Worm (Caenorhabditis elegans) whole organism, late embryonic: ENCODE measurements around the gene K03H6.4.

Experiments
- ceh-9 ChIP-seq: sonication (generic microtip); optimal IDR thresholded peaks from 2 replicates; lab custom pipeline; 2016; ENCODE audit warnings: mild to moderate bottlenecking, missing genetic modification characterization, inconsistent platforms, missing compliant biosample characterization
- elt-2 ChIP-seq: sonication (generic microtip); optimal IDR thresholded peaks from 2 replicates; lab custom pipeline; 2016; ENCODE audit warnings: missing genetic modification reagents, missing genetic modification characterization, missing compliant biosample characterization
- madf-2 ChIP-seq: sonication (generic microtip); optimal IDR thresholded peaks from 2 replicates; lab custom pipeline; 2017; ENCODE audit warnings: missing genetic modification characterization, missing compliant biosample characterization
- pag-3 ChIP-seq: sonication (generic microtip); optimal IDR thresholded peaks from 2 replicates; lab custom pipeline; 2016; ENCODE audit warnings: missing compliant biosample characterization, missing genetic modification characterization, borderline replicate concordance
- sdc-2 ChIP-seq: sonication (generic microtip); optimal IDR thresholded peaks from 2 replicates; lab custom pipeline; 2016; ENCODE audit warnings: missing genotype, missing genetic modification characterization, missing compliant biosample characterization
- sox-4 ChIP-seq: sonication (generic microtip); optimal IDR thresholded peaks from 2 replicates; lab custom pipeline; 2017; ENCODE audit warnings: mild to moderate bottlenecking, missing genetic modification characterization, inconsistent platforms, missing compliant biosample characterization
- syd-9 ChIP-seq: sonication (generic microtip); optimal IDR thresholded peaks from 2 replicates; lab custom pipeline; 2016; ENCODE audit warnings: mild to moderate bottlenecking, missing genetic modification characterization, moderate library complexity, missing compliant biosample characterization
- tbx-2 ChIP-seq: sonication (generic microtip); optimal IDR thresholded peaks from 2 replicates; lab custom pipeline; 2016; ENCODE audit warnings: missing genetic modification characterization, missing compliant biosample characterization

DNA sequence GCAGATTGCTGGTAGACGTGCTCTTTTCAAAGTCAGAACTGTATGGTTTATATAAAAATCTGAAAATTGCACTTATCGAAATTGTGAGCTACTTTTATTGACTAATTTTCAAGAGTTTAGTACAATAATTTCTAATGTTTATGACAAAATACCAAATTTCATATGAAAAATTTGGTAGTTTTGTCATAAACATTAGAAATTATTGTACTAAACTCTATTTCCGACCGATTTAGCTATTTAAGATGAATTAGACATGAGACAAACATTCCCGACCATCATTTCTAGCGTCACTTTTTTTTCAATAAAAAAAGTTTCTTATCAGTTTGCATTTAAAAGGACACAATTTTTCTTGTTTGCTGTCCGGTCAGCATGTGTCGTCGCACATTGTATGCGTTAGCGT lies 29.5 kb upstream of the K03H6.4 start, which contains the start of gene tag-244:
- TF ChIP-seq pag-3 (no peak), sdc-2 (tag; lab: Kevin White, UChicago) (no peak), tbx-2 (tag; lab: Kevin White, UChicago) (no peak), syd-9 (tag; lab: Kevin White, UChicago) (no peak), madf-2 (no peak), elt-2 (tag; lab: Kevin White, UChicago) (no peak), ceh-9 (tag; lab: Kevin White, UChicago) (no peak), sox-4 (tag; lab: Kevin White, UChicago) (no peak)
